Worm (Caenorhabditis elegans) whole organism, L1 larva: ENCODE data around the gene C06E4.5.

ENCODE experiments used
- aly-2 ChIP-seq: fragments of 150-350 bp; optimal IDR thresholded peaks from 2 replicates; lab custom pipeline; 2014; ENCODE audit warnings: missing biosample characterization, missing genetic modification characterization
- ama-1 ChIP-seq: fragments of 150-350 bp; optimal IDR thresholded peaks from 2 replicates; lab custom pipeline; 2014
- ceh-82 ChIP-seq, 3 experiments: fragments of 150-350 bp in 1 of 3; sonication (generic microtip) in 2 of 3; optimal IDR thresholded peaks; 2 replicates each; lab custom pipeline; 2014 to 2017; ENCODE audit warnings: missing biosample characterization in 3 of 3, missing genetic modification characterization in 3 of 3
- ces-1 ChIP-seq: fragments of 150-350 bp; optimal IDR thresholded peaks from 2 replicates; lab custom pipeline; 2014; ENCODE audit warnings: missing biosample characterization, missing genetic modification reagents, missing genetic modification characterization
- dpl-1 ChIP-seq, 3 experiments: fragments of 150-350 bp in 2 of 3; sonication (generic microtip) in 1 of 3; optimal IDR thresholded peaks; 2 replicates each; lab custom pipeline; 2014 to 2017; ENCODE audit warnings: missing biosample characterization in 3 of 3, missing genetic modification characterization in 3 of 3, missing genetic modification reagents in 3 of 3
- dsc-1 ChIP-seq: sonication (generic microtip); optimal IDR thresholded peaks from 2 replicates; lab custom pipeline; 2016; ENCODE audit warnings: mild to moderate bottlenecking, missing genetic modification characterization, missing compliant biosample characterization
- efl-1 ChIP-seq, 4 experiments: fragments of 150-350 bp; optimal IDR thresholded peaks in 3 of 4; peaks in 1 of 4; 1 replicate in 1 of 4; 2 replicates in 3 of 4; lab custom pipeline; 2014; ENCODE audit warnings: missing biosample characterization in 2 of 4, missing genetic modification characterization in 2 of 4, missing genetic modification reagents in 2 of 4
- efl-3 ChIP-seq: fragments of 200-800 bp; sonication (Bioruptor generic); optimal IDR thresholded peaks from 2 replicates; lab custom pipeline; 2018; ENCODE audit warnings: mild to moderate bottlenecking, missing genetic modification characterization, missing compliant biosample characterization
- ets-5 ChIP-seq: fragments of 200-800 bp; sonication (Bioruptor generic); IDR thresholded peaks from 2 replicates; pipeline ENCODE4 v1.3.6; 2022; ENCODE audit warnings: missing genetic modification characterization, missing compliant biosample characterization
- fkh-10 ChIP-seq: sonication (generic microtip); optimal IDR thresholded peaks from 2 replicates; lab custom pipeline; 2017; ENCODE audit warnings: missing biosample characterization, missing genetic modification reagents, missing genetic modification characterization
- fkh-4 ChIP-seq: sonication (generic microtip); optimal IDR thresholded peaks from 2 replicates; lab custom pipeline; 2016; ENCODE audit warnings: missing compliant biosample characterization, missing genetic modification characterization, borderline replicate concordance
- fkh-8 ChIP-seq: sonication (generic microtip); optimal IDR thresholded peaks from 2 replicates; lab custom pipeline; 2016; ENCODE audit warnings: mild to moderate bottlenecking, missing genetic modification characterization, missing compliant biosample characterization
- grh-1 ChIP-seq: fragments of 200-800 bp; sonication (Bioruptor generic); IDR thresholded peaks from 2 replicates; pipeline ENCODE4 v1.3.6; 2022; ENCODE audit warnings: missing genetic modification reagents, missing genetic modification characterization, missing compliant biosample characterization
- hpl-2 ChIP-seq: fragments of 150-350 bp; optimal IDR thresholded peaks from 2 replicates; lab custom pipeline; 2014; ENCODE audit warnings: missing biosample characterization, missing genetic modification reagents, missing genetic modification characterization
- lin-13 ChIP-seq: fragments of 150-350 bp; optimal IDR thresholded peaks from 2 replicates; lab custom pipeline; 2014; ENCODE audit warnings: missing biosample characterization, missing genetic modification reagents, missing genetic modification characterization
- lin-15B ChIP-seq: fragments of 150-350 bp; sonication (generic microtip); optimal IDR thresholded peaks from 3 replicates; lab custom pipeline; 2014; ENCODE audit warnings: missing biosample characterization, missing genetic modification characterization
- lin-35 ChIP-seq, 2 experiments: fragments of 150-350 bp; optimal IDR thresholded peaks; 2 replicates each; lab custom pipeline; 2014; ENCODE audit warnings: missing biosample characterization in 2 of 2, missing genetic modification characterization in 2 of 2, missing genetic modification reagents in 2 of 2
- lir-3 ChIP-seq: sonication (generic microtip); optimal IDR thresholded peaks from 2 replicates; lab custom pipeline; 2016; ENCODE audit warnings: mild to moderate bottlenecking, missing genetic modification characterization, moderate library complexity, missing compliant biosample characterization; ENCODE audit not compliant: poor library complexity
- mab-9 ChIP-seq: fragments of 200-800 bp; sonication (Bioruptor generic); IDR thresholded peaks from 2 replicates; pipeline ENCODE4 v1.3.6; 2022; ENCODE audit warnings: missing genetic modification reagents, missing genetic modification characterization, missing compliant biosample characterization
- mef-2 ChIP-seq: fragments of 150-350 bp; optimal IDR thresholded peaks from 2 replicates; lab custom pipeline; 2014; ENCODE audit warnings: missing biosample characterization, missing genetic modification characterization
- nhr-11 ChIP-seq: fragments of 150-350 bp; optimal IDR thresholded peaks from 2 replicates; lab custom pipeline; 2014; ENCODE audit warnings: missing biosample characterization, missing genetic modification characterization
- nhr-19 ChIP-seq: fragments of 200-800 bp; sonication (Bioruptor generic); conservative IDR thresholded peaks from 2 replicates; pipeline ENCODE4 v1.3.6; 2022; ENCODE audit warnings: missing genetic modification characterization, missing compliant biosample characterization
- nhr-47 ChIP-seq: sonication (generic microtip); optimal IDR thresholded peaks from 2 replicates; lab custom pipeline; 2016; ENCODE audit warnings: mild to moderate bottlenecking, missing genetic modification characterization, moderate library complexity, missing compliant biosample characterization
- nhr-76 ChIP-seq: sonication (generic microtip); optimal IDR thresholded peaks from 2 replicates; lab custom pipeline; 2017; ENCODE audit warnings: missing biosample characterization, missing genetic modification characterization
- pag-3 ChIP-seq: sonication (generic microtip); optimal IDR thresholded peaks from 2 replicates; lab custom pipeline; 2017; ENCODE audit warnings: missing genetic modification characterization, mild to moderate bottlenecking, missing compliant biosample characterization, antibody characterized with exemption, borderline replicate concordance; ENCODE audit not compliant: insufficient read depth
- skn-1 ChIP-seq: fragments of 150-350 bp; optimal IDR thresholded peaks from 2 replicates; lab custom pipeline; 2014; ENCODE audit warnings: missing biosample characterization, missing genetic modification characterization
- snpc-4 ChIP-seq: fragments of 150-350 bp; optimal IDR thresholded peaks from 2 replicates; lab custom pipeline; 2014; ENCODE audit warnings: missing biosample characterization, missing genetic modification characterization
- sptf-1 ChIP-seq: fragments of 150-350 bp; optimal IDR thresholded peaks from 2 replicates; lab custom pipeline; 2014; ENCODE audit warnings: missing biosample characterization, missing genetic modification characterization
- swsn-7 ChIP-seq: sonication (generic microtip); optimal IDR thresholded peaks from 2 replicates; lab custom pipeline; 2016; ENCODE audit warnings: missing genetic modification characterization, missing compliant biosample characterization
- tbx-2 ChIP-seq: sonication (generic microtip); optimal IDR thresholded peaks from 2 replicates; lab custom pipeline; 2016; ENCODE audit warnings: missing genetic modification characterization, missing compliant biosample characterization
- tlp-1 ChIP-seq: fragments of 150-350 bp; optimal IDR thresholded peaks from 2 replicates; lab custom pipeline; 2014; ENCODE audit warnings: missing biosample characterization, missing genetic modification characterization
- unc-130 ChIP-seq: fragments of 150-350 bp; optimal IDR thresholded peaks from 2 replicates; lab custom pipeline; 2017; ENCODE audit warnings: missing biosample characterization, missing genetic modification characterization, inconsistent platforms
- unc-30 ChIP-seq: sonication (generic microtip); optimal IDR thresholded peaks from 2 replicates; lab custom pipeline; 2017; ENCODE audit warnings: missing biosample characterization, missing genetic modification characterization
- unc-62 ChIP-seq: fragments of 150-350 bp; optimal IDR thresholded peaks from 2 replicates; lab custom pipeline; 2014; ENCODE audit warnings: missing biosample characterization, missing genetic modification reagents, missing genetic modification characterization
- zag-1 ChIP-seq: fragments of 150-350 bp; optimal IDR thresholded peaks from 2 replicates; lab custom pipeline; 2014; ENCODE audit warnings: missing biosample characterization, missing genetic modification characterization

Gene C06E4.5

DNA sequence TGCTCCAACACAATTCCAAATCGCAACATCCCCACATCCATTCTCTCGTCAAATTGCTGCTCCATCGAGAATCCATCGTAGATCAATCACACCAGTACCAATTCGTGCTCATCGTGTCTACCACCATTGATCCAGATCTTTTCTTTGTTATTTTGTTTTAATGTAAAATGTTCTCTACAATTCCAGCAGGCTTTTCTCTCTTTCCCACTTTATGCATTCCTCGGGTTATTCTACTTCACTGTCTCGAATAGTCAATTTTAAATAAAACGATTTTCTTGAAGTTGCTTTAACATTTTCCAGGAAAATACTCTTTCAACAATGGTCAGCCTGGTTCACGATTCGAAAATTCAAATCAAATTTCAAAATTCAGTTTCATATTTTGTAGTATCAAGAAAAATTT lies 28.2 kb downstream of the C06E4.5 start, which contains the start of gene C06E4.1:
C06E4.1 (plus strand) TSS at position 301 of the 400 bp plus-strand sequence.
- TF ChIP-seq ets-5 (GFP tag; lab: Robert Waterston, UW): 0 out of 2 replicates have a peak, but pooled peaks have one; percentile 11
- no peak for TF ChIP-seq tlp-1 (tag; lab: Kevin White, UChicago)
- no peak for TF ChIP-seq ama-1 (lab: Kevin White, UChicago)
- no peak for TF ChIP-seq swsn-7 (tag; lab: Kevin White, UChicago)
- TF ChIP-seq unc-30 (tag; lab: Kevin White, UChicago): no peak
- no peak for TF ChIP-seq efl-1 (optimal IDR thresholded peaks at IDR 0.05; lab: Kevin White, UChicago)
- peak in 1 of 2 experiments; percentile 66 for TF ChIP-seq efl-1 (GFP tag; optimal IDR thresholded peaks at IDR 0.05 in 1 of 2; lab: Kevin White, UChicago)
- no peak for TF ChIP-seq lin-15B (tag; lab: Kevin White, UChicago)
- TF ChIP-seq skn-1: no peak
- TF ChIP-seq ceh-82 (tag; optimal IDR thresholded peaks at IDR 0.05; lab: Kevin White, UChicago): no peak
- TF ChIP-seq fkh-4 (tag; lab: Kevin White, UChicago): no peak
- TF ChIP-seq snpc-4 (tag; lab: Kevin White, UChicago): no peak
- TF ChIP-seq sptf-1 (tag; lab: Kevin White, UChicago): no peak

DNA sequence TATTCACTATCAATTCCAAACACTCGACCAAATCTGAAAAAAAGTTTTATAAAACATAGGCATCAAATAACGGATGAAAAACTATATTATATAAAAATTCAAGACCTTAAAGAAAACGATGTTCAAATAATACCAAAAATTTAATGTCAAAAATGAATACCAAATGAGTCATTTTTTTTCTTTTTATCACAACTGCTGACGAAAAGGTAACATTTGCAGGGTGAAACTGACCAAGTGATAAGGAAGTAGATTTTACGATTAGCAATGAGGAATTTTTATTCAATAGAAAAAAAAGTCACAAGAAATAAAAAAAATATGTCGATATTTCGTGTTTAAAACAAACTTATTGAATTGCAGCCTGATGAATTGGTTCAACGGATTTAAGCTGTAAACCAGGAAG lies 31.0 kb downstream of the C06E4.5 start, which contains the start of gene C06E4.8:
C06E4.8 (minus strand) TSS at position 37 of the 400 bp plus-strand sequence.
- no peak for TF ChIP-seq tbx-2
- no peak for TF ChIP-seq lir-3 (tag; lab: Kevin White, UChicago)
- no peak for TF ChIP-seq nhr-76 (tag; lab: Kevin White, UChicago)

DNA sequence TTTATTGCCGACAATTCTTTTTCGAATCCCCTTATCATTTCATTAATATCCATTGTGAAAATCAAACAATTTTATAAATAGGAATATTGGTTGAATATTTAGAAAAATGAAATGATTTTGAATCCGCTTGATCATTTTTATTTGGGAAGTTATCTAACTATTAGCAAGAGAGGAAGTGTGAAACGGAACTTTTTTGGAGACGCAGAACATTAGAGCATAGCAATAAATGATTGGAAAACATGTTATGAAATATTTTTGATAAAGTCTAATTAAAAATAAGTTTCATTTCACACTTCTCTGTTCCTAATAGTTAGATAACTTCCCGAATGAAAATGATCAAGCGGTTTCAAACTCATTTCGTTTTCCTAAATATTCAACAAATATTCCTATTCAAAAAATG lies 32.7 kb downstream of the C06E4.5 start, which contains the start of gene F42C5.3:
F42C5.3 (minus strand) TSS at position 101 of the 400 bp plus-strand sequence.
- no peak for TF ChIP-seq grh-1
- no peak for TF ChIP-seq ces-1 (GFP tag; lab: Kevin White, UChicago)
- no peak for TF ChIP-seq swsn-7 (tag; lab: Kevin White, UChicago)
- no peak for TF ChIP-seq nhr-19
- no peak for TF ChIP-seq hpl-2 (GFP tag; lab: Kevin White, UChicago)
- TF ChIP-seq pag-3: no peak
- no peak for TF ChIP-seq unc-130 (tag; lab: Kevin White, UChicago)
- no peak for TF ChIP-seq unc-62 (GFP tag; lab: Kevin White, UChicago)
- no peak for TF ChIP-seq fkh-10
- no peak for TF ChIP-seq fkh-8 (tag; lab: Kevin White, UChicago)
- no peak for TF ChIP-seq snpc-4 (tag; lab: Kevin White, UChicago)
- no peak for TF ChIP-seq mab-9 (GFP tag; lab: Robert Waterston, UW)
- no peak for TF ChIP-seq lin-13 (GFP tag; lab: Kevin White, UChicago)
- TF ChIP-seq aly-2: no peak
- no peak for TF ChIP-seq lir-3 (tag; lab: Kevin White, UChicago)
- TF ChIP-seq dsc-1 (tag; lab: Kevin White, UChicago): no peak
- no peak for TF ChIP-seq nhr-47
- no peak for TF ChIP-seq mef-2 (tag; lab: Kevin White, UChicago)
- TF ChIP-seq, all 84 proteins: peak for 0

DNA sequence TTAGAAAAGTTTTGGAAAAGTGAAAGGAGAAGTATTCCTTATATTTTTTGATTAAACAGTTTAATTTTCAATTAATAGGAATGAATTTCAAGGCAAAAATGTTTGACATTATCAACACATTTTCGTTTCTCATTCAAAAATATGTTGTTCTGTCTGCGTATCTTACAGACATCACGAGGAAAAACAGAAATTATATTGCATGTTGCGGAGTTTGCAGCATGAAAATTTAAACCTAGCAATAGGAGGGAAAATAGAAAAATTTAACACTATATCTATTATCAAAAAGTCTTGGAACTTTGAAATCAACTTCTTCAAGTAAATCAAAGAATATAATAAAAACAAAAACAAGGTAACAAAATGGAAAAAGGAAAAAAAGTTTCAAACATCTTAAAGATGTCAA lies 36.3 kb downstream of the C06E4.5 start:
- no peak for TF ChIP-seq nhr-11 (tag; lab: Kevin White, UChicago)
- TF ChIP-seq lin-35 (GFP tag; optimal IDR thresholded peaks at IDR 0.05; lab: Kevin White, UChicago): peak; percentile 20 to 65
- no peak for TF ChIP-seq efl-3 (GFP tag; lab: Kevin White, UChicago)
- TF ChIP-seq dpl-1 (GFP tag; optimal IDR thresholded peaks at IDR 0.05; lab: Kevin White, UChicago): peak in 1 of 3 experiments; percentile 53
- peak; percentile 10 to 34 for TF ChIP-seq efl-1 (optimal IDR thresholded peaks at IDR 0.05; lab: Kevin White, UChicago)
- TF ChIP-seq efl-1 (GFP tag; optimal IDR thresholded peaks at IDR 0.05 in 1 of 2; lab: Kevin White, UChicago): peak; percentile 39 to 94
- no peak for TF ChIP-seq zag-1 (tag; lab: Kevin White, UChicago)
- no peak for TF ChIP-seq dsc-1 (tag; lab: Kevin White, UChicago)
